Worm (Caenorhabditis elegans) whole organism, L4/young adult: ENCODE data around the gene C34D4.4.

Source experiments
- W03F9.2 ChIP-seq: fragments of 150-350 bp; optimal IDR thresholded peaks from 2 replicates; lab custom pipeline; 2014; ENCODE audit warnings: missing biosample characterization, missing genetic modification characterization
- dao-5 ChIP-seq: sonication (generic microtip); optimal IDR thresholded peaks from 2 replicates; lab custom pipeline; 2016; ENCODE audit warnings: missing genotype, missing genetic modification characterization, moderate library complexity, missing compliant biosample characterization

ce11 chrIV:7188030-7188429 is 38.9 kb downstream of the C34D4.4 start, which contains the start of gene C42D4.13:
- TF ChIP-seq dao-5 (tag; lab: Kevin White, UChicago) (no peak), W03F9.2 (tag; lab: Kevin White, UChicago) (no peak)
